Worm (Caenorhabditis elegans): Measurements from ENCODE around the gene rbmx-2.

DNA sequence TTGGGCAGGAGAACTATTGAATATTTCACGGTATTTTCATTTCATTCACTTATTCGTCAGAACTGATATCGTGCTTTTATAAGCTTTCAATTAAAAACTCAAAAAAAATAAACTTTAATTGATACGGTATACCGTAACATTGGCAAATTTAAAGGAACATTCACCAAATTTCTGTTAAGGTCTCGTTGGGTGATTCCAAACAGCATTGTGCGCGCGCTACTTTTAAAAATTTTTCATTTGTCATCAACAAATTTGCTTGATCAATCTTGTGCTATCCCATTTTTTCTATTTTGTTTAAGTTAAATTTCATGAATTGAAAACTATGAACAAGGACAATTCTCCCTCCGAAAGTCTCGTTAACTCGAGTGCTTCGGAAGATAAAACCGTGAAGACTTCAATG lies 1.7 kb upstream of the rbmx-2 start, which contains the start of gene szy-4:
- no peak for TF ChIP-seq ceh-82 (tag; optimal IDR thresholded peaks at IDR 0.05)
- TF ChIP-seq aly-2 (tag; optimal IDR thresholded peaks at IDR 0.05), result no peak
- TF ChIP-seq mdl-1 (tag; optimal IDR thresholded peaks at IDR 0.05), result no peak
- no peak for TF ChIP-seq nhr-11 (tag; optimal IDR thresholded peaks at IDR 0.05)
- no peak for TF ChIP-seq daf-12 (tag; optimal IDR thresholded peaks at IDR 0.05)
- TF ChIP-seq ama-1 (optimal IDR thresholded peaks at IDR 0.05), result no peak
- TF ChIP-seq ceh-16 (tag; optimal IDR thresholded peaks at IDR 0.05), result no peak
- TF ChIP-seq elt-3 (tag; optimal IDR thresholded peaks at IDR 0.05), result no peak
- no peak for TF ChIP-seq egl-27 (tag; optimal IDR thresholded peaks at IDR 0.05)

Data from whole organism, L3 larva.